Worm (Caenorhabditis elegans): ENCODE measurements around the gene C28A5.6.

DNA sequence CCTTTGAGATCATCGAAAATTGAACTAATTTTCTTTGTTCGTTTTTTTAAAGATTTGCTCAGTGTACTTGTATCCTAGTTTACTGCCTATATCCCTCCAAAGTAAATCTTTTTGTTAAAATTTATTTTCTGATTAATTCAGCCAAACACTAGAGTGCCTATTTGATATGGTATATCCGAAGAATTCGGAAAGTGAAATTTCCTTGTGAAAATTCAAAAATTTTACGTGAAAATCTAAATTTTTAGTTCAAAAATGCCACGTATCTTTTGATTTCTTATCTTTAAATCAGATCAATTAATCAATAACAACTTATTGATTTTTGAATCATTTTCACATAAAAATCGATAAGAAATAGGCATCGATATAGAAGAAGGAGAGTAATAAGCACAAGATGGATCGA lies 30.8 kb downstream of the C28A5.6 start, which contains the start of gene R07E5.6:
- no peak for TF ChIP-seq unc-42 (tag; optimal IDR thresholded peaks at IDR 0.05)
- TF ChIP-seq C08G9.2 (tag; optimal IDR thresholded peaks at IDR 0.05), result no peak
- TF ChIP-seq ceh-9 (tag; optimal IDR thresholded peaks at IDR 0.05), result no peak
- TF ChIP-seq fkh-10 (GFP tag; optimal IDR thresholded peaks at IDR 0.05), result no peak
- no peak for TF ChIP-seq pag-3 (tag; optimal IDR thresholded peaks at IDR 0.05; ENCODE audit: borderline replicate concordance)
- no peak for TF ChIP-seq ets-4 (tag; optimal IDR thresholded peaks at IDR 0.05)
- no peak for TF ChIP-seq pha-2 (tag; optimal IDR thresholded peaks at IDR 0.05)
- no peak for TF ChIP-seq pha-4 (tag; optimal IDR thresholded peaks at IDR 0.05)
- TF ChIP-seq elt-2 (tag; optimal IDR thresholded peaks at IDR 0.05), result no peak
